Fruit fly (Drosophila melanogaster): ENCODE data around the gene aub.

The aub gene

DNA sequence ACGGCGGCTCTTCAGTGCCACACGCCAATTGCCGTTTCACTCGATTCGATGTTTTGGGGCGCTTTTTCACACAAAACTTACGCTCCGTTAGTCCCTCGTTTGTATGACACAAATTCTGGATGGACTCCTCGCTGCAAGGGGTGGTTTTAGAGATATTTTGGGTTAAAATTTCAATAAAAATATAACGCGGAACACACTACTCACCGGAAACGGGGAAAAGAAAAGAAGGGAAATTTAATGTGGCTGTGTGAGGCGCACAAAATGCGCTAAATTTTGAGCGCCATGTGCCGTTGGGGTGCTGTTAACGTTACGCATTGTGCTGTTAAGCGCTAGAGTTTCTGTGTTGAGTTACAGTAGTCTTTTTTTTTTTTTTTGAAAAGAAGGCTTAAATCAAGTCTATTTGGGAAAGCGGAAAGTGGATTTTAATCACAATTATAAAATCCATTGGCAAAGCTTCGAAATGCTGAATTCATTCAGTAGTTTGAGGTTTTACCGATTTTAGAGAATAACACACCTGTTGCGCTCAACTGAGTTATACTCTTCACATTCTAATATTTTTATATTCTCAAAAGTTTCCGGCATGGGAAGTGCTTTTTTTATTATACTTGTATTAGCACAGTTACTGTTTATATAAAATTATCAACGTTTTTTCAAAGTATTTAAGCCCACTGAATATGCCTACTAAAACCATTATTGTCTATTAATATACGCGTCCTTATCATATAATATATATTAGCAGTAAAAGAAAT, 2.8 kb upstream of the aub start, which contains the start of gene RpL9 (continued):
- TF ChIP-seq C15 (GFP tag; IDR thresholded peaks at IDR 0.05): peak; percentile 61; the same call in 1 of the 3 replicates
- TF ChIP-seq gcm (GFP tag; optimal IDR thresholded peaks at IDR 0.05): no peak
- TF ChIP-seq bigmax (GFP tag; optimal IDR thresholded peaks at IDR 0.05): peak; percentile 68
- peak; percentile 85 for TF ChIP-seq bcd (GFP tag; optimal IDR thresholded peaks at IDR 0.05)
- peak in 1 of 3 experiments; percentile 7 for TF ChIP-seq lola (GFP tag; optimal IDR thresholded peaks at IDR 0.05)
- TF ChIP-seq pzg (GFP tag; optimal IDR thresholded peaks at IDR 0.05): peak; percentile 51
- peak; percentile 45; the same call in 1 of the 2 replicates for TF ChIP-seq Ada2b (GFP tag; IDR thresholded peaks at IDR 0.05)
- no peak for TF ChIP-seq tll (GFP tag; optimal IDR thresholded peaks at IDR 0.05)
- peak; percentile 81 for TF ChIP-seq B-H2 (GFP tag; optimal IDR thresholded peaks at IDR 0.05)
- no peak for TF ChIP-seq CG15269 (tag; optimal IDR thresholded peaks at IDR 0.05)
- TF ChIP-seq CG8944 (GFP tag; optimal IDR thresholded peaks at IDR 0.05): peak; percentile 18
- TF ChIP-seq pho (GFP tag; optimal IDR thresholded peaks at IDR 0.05): no peak
- peak; percentile 64 for TF ChIP-seq Oaz (GFP tag; IDR thresholded peaks at IDR 0.05)
- no peak for TF ChIP-seq CG12391 (tag; optimal IDR thresholded peaks at IDR 0.05)
- TF ChIP-seq CG2199 (GFP tag; IDR thresholded peaks at IDR 0.05): 0 out of 3 replicates have a peak, but pooled peaks have one; percentile 54
- TF ChIP-seq Deaf1 (tag; optimal IDR thresholded peaks at IDR 0.05): no peak
- TF ChIP-seq CG6791 (GFP tag; IDR thresholded peaks at IDR 0.05; ENCODE audit: partially characterized antibody): no peak
- TF ChIP-seq Chrac-16 (GFP tag; optimal IDR thresholded peaks at IDR 0.05): peak; percentile 10
- no peak for TF ChIP-seq CG8765 (GFP tag; IDR thresholded peaks at IDR 0.05)
- peak; percentile 50 for TF ChIP-seq Lhr (GFP tag; optimal IDR thresholded peaks at IDR 0.05)
- TF ChIP-seq trh (GFP tag; optimal IDR thresholded peaks at IDR 0.05): peak; percentile 37
- TF ChIP-seq CG8924 (tag; optimal IDR thresholded peaks at IDR 0.05): no peak
- peak; percentile 73 for TF ChIP-seq Vsx1 (GFP tag; optimal IDR thresholded peaks at IDR 0.05)
- peak; percentile 9 for TF ChIP-seq slou (GFP tag; optimal IDR thresholded peaks at IDR 0.05)
- peak; percentile 85 for TF ChIP-seq onecut (GFP tag; IDR thresholded peaks at IDR 0.05)
- no peak; the same call in 2 of the 3 replicates for TF ChIP-seq CG3726 (GFP tag; IDR thresholded peaks at IDR 0.05)
- peak; percentile 45 for TF ChIP-seq Dip3 (GFP tag; optimal IDR thresholded peaks at IDR 0.05)
- TF ChIP-seq unpg (GFP tag; optimal IDR thresholded peaks at IDR 0.05): peak; percentile 79
- peak; percentile 92 for TF ChIP-seq CG34376 (GFP tag; optimal IDR thresholded peaks at IDR 0.05)
- no peak for TF ChIP-seq danr (GFP tag; IDR thresholded peaks at IDR 0.05)
- no peak for TF ChIP-seq vvl (GFP tag; IDR thresholded peaks at IDR 0.05)
- no peak for TF ChIP-seq CG6175 (GFP tag; IDR thresholded peaks at IDR 0.05)
- TF ChIP-seq CG6765 (GFP tag; optimal IDR thresholded peaks at IDR 0.05): peak; percentile 94
- TF ChIP-seq klu (GFP tag; IDR thresholded peaks at IDR 0.05): no peak
- TF ChIP-seq Optix (GFP tag; IDR thresholded peaks at IDR 0.05): no peak
- no peak for TF ChIP-seq pnt (GFP tag; optimal IDR thresholded peaks at IDR 0.05)
- no peak for TF ChIP-seq Dfd (GFP tag; optimal IDR thresholded peaks at IDR 0.05)
- TF ChIP-seq nerfin-2 (GFP tag; IDR thresholded peaks at IDR 0.05; ENCODE audit: partially characterized antibody): no peak
- TF ChIP-seq yki (optimal IDR thresholded peaks at IDR 0.05): no peak
- TF ChIP-seq gfzf (GFP tag; optimal IDR thresholded peaks at IDR 0.05): peak; percentile 72
- TF ChIP-seq Sin3A (optimal IDR thresholded peaks at IDR 0.05): peak; percentile 30
- TF ChIP-seq CG16815 (GFP tag; optimal IDR thresholded peaks at IDR 0.05): no peak
- peak; percentile 73 for TF ChIP-seq CG2875 (GFP tag; optimal IDR thresholded peaks at IDR 0.05)
- no peak for TF ChIP-seq CG42726 (GFP tag; IDR thresholded peaks at IDR 0.05; ENCODE audit: partially characterized antibody)
- peak; percentile 33 for TF ChIP-seq CG9876 (GFP tag; optimal IDR thresholded peaks at IDR 0.05)
- TF ChIP-seq sisA (GFP tag; IDR thresholded peaks at IDR 0.05): no peak
- TF ChIP-seq pros (GFP tag; optimal IDR thresholded peaks at IDR 0.05): no peak
- TF ChIP-seq CG1602 (GFP tag; optimal IDR thresholded peaks at IDR 0.05): no peak
- TF ChIP-seq D19A (tag; optimal IDR thresholded peaks at IDR 0.05): no peak
- TF ChIP-seq CG17359 (tag; optimal IDR thresholded peaks at IDR 0.05): peak; percentile 69

Measured in whole organism, embryonic.